Fruit fly (Drosophila melanogaster) S2 (cell line): ENCODE data around the gene Ids.

Experiments
- CG8478 ChIP-seq: fragments of >200 bp; optimal IDR thresholded peaks from 2 replicates; lab custom pipeline; 2018
- CTCF ChIP-seq, 2 experiments: fragments of >200 bp; optimal IDR thresholded peaks; 2 replicates each; lab custom pipeline; 2018

DNA sequence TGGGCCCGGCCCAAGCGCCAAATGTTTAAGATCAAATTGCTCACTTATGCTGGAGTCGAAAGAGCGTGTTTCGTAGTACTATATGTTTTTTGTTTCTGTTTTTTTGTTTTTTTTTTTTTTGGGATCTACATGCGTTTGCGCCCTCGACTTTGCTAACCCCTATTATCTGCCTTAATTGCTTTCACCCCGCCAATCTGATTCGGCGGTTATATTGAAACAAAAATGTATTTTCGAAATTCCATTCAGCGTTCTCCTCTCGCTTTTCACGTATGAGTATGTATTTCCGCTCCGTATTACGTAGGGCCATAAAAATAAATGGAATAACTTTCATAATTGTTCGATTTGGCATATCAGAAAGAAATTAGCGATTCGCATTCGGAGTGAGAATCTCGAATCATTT, 27.5 kb downstream of the Ids start:
- TF ChIP-seq CG8478 (lab: Kevin White, UChicago), result no peak
- TF ChIP-seq CTCF (optimal IDR thresholded peaks at IDR 0.05; lab: Kevin White, UChicago), result no peak
